Fruit fly (Drosophila melanogaster) whole organism, adult: ENCODE data around the gene CG9356.
A peak's percentile ranks its signal among the peaks of the same experiment; 100 is the strongest.

Source experiments
- CG11617 ChIP-seq: fragments of 200-800 bp; sonication (Bioruptor generic); optimal IDR thresholded peaks from 2 replicates; lab custom pipeline; 2017; ENCODE audit warnings: mild to moderate bottlenecking, missing biosample characterization, missing genetic modification reagents, missing genetic modification characterization
- CG12768 ChIP-seq: fragments of 200-800 bp; sonication (Bioruptor generic); optimal IDR thresholded peaks from 2 replicates; lab custom pipeline; 2017; ENCODE audit warnings: missing biosample characterization, missing genetic modification characterization, mild to moderate bottlenecking, moderate library complexity, missing genetic modification reagents
- CG7045 ChIP-seq: fragments of 200-800 bp; sonication (Bioruptor generic); optimal IDR thresholded peaks from 2 replicates; lab custom pipeline; 2017; ENCODE audit warnings: missing biosample characterization, mild to moderate bottlenecking, missing genetic modification characterization
- CG7101 ChIP-seq: fragments of 200-800 bp; sonication (Bioruptor generic); optimal IDR thresholded peaks from 2 replicates; lab custom pipeline; 2018; ENCODE audit warnings: missing biosample characterization, mild to moderate bottlenecking, missing genetic modification characterization, moderate library complexity
- Hr96 ChIP-seq: fragments of 200-800 bp; sonication (Bioruptor generic); optimal IDR thresholded peaks from 2 replicates; lab custom pipeline; 2016; ENCODE audit warnings: missing biosample characterization, missing genetic modification characterization
- bab1 ChIP-seq: fragments of 200-800 bp; sonication (Bioruptor generic); optimal IDR thresholded peaks from 3 replicates; lab custom pipeline; 2019; ENCODE audit warnings: missing biosample characterization, mild to moderate bottlenecking, missing genetic modification characterization, moderate library complexity
- cnc ChIP-seq, 2 experiments: fragments of >200 bp; optimal IDR thresholded peaks; 2 replicates each; lab custom pipeline; 2017
- kay ChIP-seq: fragments of 200-800 bp; sonication (Bioruptor generic); peaks from one replicate; lab custom pipeline; 2016; ENCODE audit warnings: missing biosample characterization, missing genetic modification characterization, borderline replicate concordance

dm6 chr3R:9363066-9363719, 40.9 kb downstream of the CG9356 start, which contains the start of gene CG18473:
- TF ChIP-seq cnc (optimal IDR thresholded peaks at IDR 0.05; lab: Kevin White, UChicago) (no peak), CG7101 (tag; lab: Kevin White, UChicago) (no peak), CG11617 (GFP tag; lab: Kevin White, UChicago) (no peak), kay (GFP tag; lab: Kevin White, UChicago) (peak; percentile 9), CG12768 (GFP tag; lab: Kevin White, UChicago) (no peak), CG7045 (GFP tag; lab: Kevin White, UChicago) (no peak), bab1 (GFP tag; lab: Kevin White, UChicago) (no peak), Hr96 (GFP tag; lab: Kevin White, UChicago) (no peak)
